Worm (Caenorhabditis elegans): ENCODE results near the gene M151.3.

DNA sequence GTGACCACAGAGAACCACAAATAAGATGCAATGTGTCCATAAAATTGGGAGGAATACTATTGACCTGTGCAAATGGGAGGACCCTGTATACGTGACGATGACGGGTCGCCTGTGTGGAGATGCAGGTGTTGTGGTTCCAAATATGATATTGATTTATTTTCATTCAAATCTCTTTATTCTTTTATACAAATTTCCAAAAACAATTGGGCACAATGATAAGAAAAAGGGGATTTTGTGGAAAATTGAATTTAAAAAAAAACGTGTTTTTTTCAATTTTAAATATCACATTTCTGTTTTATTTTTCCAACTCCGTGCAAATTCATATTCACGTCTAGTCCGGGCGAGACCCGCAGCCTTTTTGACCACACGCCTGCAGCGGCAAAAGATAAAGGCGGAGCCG, 48.2 kb downstream of the M151.3 start, which contains the start of gene F19B10.2:
- no peak for TF ChIP-seq rnt-1 (tag; optimal IDR thresholded peaks at IDR 0.05)
- TF ChIP-seq ces-1 (GFP tag; optimal IDR thresholded peaks at IDR 0.05) = no peak
- no peak for TF ChIP-seq nhr-11 (tag; optimal IDR thresholded peaks at IDR 0.05)
- no peak for TF ChIP-seq lin-39 (tag; optimal IDR thresholded peaks at IDR 0.05)

Measured in whole organism, L1 larva.